Fruit fly (Drosophila melanogaster) whole organism: Measurements from ENCODE around the gene Rac1.

Experiments used
- Dll ChIP-seq: fragments of >200 bp; optimal IDR thresholded peaks from 2 replicates; lab custom pipeline; 2017
- EcR ChIP-seq, 2 experiments: fragments of >200 bp; optimal IDR thresholded peaks; 2 replicates each; lab custom pipeline; 2017; ENCODE audit warnings: missing biosample characterization in 2 of 2, missing genetic modification characterization in 2 of 2, missing genetic modification reagents in 2 of 2
- pan ChIP-seq: fragments of >200 bp; optimal IDR thresholded peaks from 2 replicates; lab custom pipeline; 2017
- psq ChIP-seq: fragments of >200 bp; optimal IDR thresholded peaks from 2 replicates; lab custom pipeline; 2017

dm6 chr3L:1277937-1278336 is 24.5 kb downstream of the Rac1 start:
- no peak for TF ChIP-seq psq (lab: Kevin White, UChicago)
- TF ChIP-seq EcR (GFP tag; optimal IDR thresholded peaks at IDR 0.05; lab: Kevin White, UChicago), result no peak
- no peak for TF ChIP-seq Dll (lab: Kevin White, UChicago)
- TF ChIP-seq pan (lab: Kevin White, UChicago), result no peak
